Fruit fly (Drosophila melanogaster): ENCODE results near the gene pkm.

Gene pkm

DNA sequence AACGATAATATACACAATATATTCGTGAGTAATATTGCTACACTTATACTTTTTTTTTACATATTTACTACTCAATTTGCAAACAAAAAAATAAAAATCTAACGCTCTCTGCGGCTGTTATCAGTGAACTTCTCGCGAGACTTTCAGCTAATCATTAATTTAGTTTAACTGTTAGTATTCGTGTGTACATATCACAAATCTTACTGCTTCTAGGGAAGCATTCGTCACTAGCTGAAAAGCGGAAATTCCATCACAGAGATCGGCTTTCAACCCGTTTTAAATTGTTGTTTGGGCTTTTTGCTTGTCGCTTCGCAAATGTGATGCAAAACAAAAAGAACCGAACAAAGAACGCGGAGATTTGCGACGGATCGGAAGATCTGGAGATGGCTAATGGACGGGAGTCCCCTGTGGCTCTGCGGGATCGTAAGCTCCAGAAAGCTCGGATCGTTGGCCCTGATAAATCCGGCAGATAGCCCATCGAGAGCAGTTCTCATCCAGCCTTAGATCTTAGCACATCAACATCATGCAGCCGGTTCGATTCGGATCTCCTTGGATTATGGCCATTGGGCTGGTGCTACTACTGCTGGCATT lies 22.4 kb downstream of the pkm start, which contains the start of gene PGRP-SA:
PGRP-SA (plus strand) TSS at position 194 of the 591 bp plus-strand sequence.
- TF ChIP-seq rn (GFP tag; IDR thresholded peaks at IDR 0.05) (no peak), Pif1A (GFP tag; optimal IDR thresholded peaks at IDR 0.05) (no peak), CG4496 (GFP tag; IDR thresholded peaks at IDR 0.05) (0 out of 3 replicates have a peak, but pooled peaks have one; percentile 12)

DNA sequence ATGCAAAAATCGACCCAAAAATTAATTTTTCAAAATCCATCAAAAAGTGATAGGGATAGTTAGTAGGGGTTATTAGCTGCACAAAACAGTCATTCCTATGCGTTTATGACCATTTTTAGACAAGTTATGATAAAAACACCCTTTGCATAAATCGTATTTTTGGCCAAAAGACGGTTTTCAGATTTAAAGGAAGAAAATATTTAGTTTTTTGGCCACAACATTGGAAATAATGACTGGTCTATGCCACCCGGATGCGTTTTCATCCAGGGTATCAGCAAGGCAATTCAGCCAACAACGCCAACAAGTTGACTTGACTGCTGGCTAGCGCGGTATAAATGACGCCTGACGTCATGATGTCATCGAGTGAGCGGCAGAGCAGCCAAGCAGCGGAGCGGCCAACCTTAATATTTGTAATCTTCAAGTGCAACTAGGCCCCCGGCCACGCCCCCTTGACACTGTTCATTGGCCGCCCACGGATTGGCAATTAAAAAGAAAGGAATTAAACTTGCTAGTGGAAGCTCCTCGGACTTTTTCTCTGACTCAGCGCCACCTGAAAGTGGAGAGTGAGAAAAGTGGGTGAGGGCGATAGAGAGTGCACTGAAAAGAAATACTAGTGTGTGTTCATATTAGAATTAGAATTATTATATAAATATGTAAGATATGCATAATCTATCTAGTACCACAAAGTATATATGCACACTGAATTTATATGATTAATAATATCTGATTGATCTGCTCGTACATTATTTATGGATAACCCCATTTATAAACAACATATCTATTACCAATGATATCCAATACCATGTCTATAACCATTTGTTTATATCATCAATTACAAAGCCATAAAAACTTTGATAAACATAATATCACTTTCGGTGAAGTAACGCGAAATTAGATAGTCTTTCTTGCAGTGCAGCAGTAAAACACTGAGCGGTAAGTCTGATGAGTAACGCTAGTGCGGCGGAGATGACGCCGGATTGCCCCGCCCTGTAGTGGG lies 23.9 kb downstream of the pkm start:
- TF ChIP-seq CG17806 (tag; optimal IDR thresholded peaks at IDR 0.05) (peak; percentile 80), D1 (tag; optimal IDR thresholded peaks at IDR 0.05) (no peak), rn (GFP tag; IDR thresholded peaks at IDR 0.05) (peak; percentile 49; the same call in 1 of the 2 replicates), CG4496 (GFP tag; IDR thresholded peaks at IDR 0.05) (peak; percentile 56; the same call in 2 of the 3 replicates), CG15710 (tag; optimal IDR thresholded peaks at IDR 0.05) (peak; percentile 88), CG9948 (tag; optimal IDR thresholded peaks at IDR 0.05) (peak; percentile 83), CG13204 (GFP tag; optimal IDR thresholded peaks at IDR 0.05) (peak; percentile 50), gl (tag; optimal IDR thresholded peaks at IDR 0.05) (peak; percentile 47), CG10348 (GFP tag; IDR thresholded peaks at IDR 0.05) (peak; percentile 43; the same call in 1 of the 2 replicates), CG8159 (tag; optimal IDR thresholded peaks at IDR 0.05) (peak; percentile 90), CG34367 (tag; optimal IDR thresholded peaks at IDR 0.05) (peak; percentile 73), Pif1B (GFP tag; optimal IDR thresholded peaks at IDR 0.05) (peak; percentile 53), CG32121 (GFP tag; IDR thresholded peaks at IDR 0.05) (peak; percentile 72), CG14655 (GFP tag; optimal IDR thresholded peaks at IDR 0.05) (peak; percentile 87), CG8301 (tag; optimal IDR thresholded peaks at IDR 0.05) (peak; percentile 80), Snoo (tag; optimal IDR thresholded peaks at IDR 0.05) (peak; percentile 74), fd96Ca (GFP tag; IDR thresholded peaks at IDR 0.05) (peak; percentile 22; the same call in 1 of the 3 replicates), Ets98B (GFP tag; IDR thresholded peaks at IDR 0.05) (peak; percentile 41), Pif1A (GFP tag; optimal IDR thresholded peaks at IDR 0.05) (peak; percentile 54), CG12605 (GFP tag; IDR thresholded peaks at IDR 0.05) (peak; percentile 36), EcR (GFP tag; optimal IDR thresholded peaks at IDR 0.05) (peak; percentile 34)

DNA sequence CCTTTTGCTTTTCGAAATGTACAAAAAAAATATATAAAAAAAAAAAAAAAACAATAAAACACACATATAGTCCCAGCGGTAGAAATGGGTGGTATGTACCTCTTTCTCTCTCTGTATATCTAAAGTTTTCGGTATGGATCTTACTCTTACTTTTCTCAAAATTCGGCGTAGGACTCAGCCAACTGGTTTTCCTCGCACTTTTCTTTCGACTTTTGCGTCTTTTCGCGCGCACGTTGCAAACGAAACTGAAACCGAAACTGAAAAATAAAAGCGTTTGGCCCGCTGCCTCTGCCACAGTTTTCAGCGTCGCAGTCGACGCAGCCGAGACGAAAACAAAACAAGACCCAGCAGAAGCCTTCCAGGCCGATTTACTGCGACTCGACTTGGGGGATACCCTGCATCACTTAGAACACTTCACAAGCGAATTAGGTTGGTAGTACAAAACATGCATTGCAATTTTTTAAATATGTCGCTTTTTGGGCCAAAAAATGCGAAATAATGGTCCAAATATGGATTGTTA lies 25.5 kb downstream of the pkm start, which contains the start of gene CG1572:
CG1572 (minus strand) TSS at position 266 of the 520 bp plus-strand sequence.
- TF ChIP-seq CG10348 (GFP tag; IDR thresholded peaks at IDR 0.05) (no peak), Ets98B (GFP tag; IDR thresholded peaks at IDR 0.05) (peak; percentile 59), gl (tag; optimal IDR thresholded peaks at IDR 0.05) (no peak), D1 (tag; optimal IDR thresholded peaks at IDR 0.05) (no peak), CG17806 (tag; optimal IDR thresholded peaks at IDR 0.05) (no peak), Pif1A (GFP tag; optimal IDR thresholded peaks at IDR 0.05) (peak; percentile 11), CG8301 (tag; optimal IDR thresholded peaks at IDR 0.05) (no peak), CG12605 (GFP tag; IDR thresholded peaks at IDR 0.05) (0 out of 2 replicates have a peak, but pooled peaks have one; percentile 19), CG13204 (GFP tag; optimal IDR thresholded peaks at IDR 0.05) (peak; percentile 29), CG32121 (GFP tag; IDR thresholded peaks at IDR 0.05) (0 out of 2 replicates have a peak, but pooled peaks have one; percentile 48), CG14655 (GFP tag; optimal IDR thresholded peaks at IDR 0.05) (peak; percentile 18), CG15710 (tag; optimal IDR thresholded peaks at IDR 0.05) (no peak), rn (GFP tag; IDR thresholded peaks at IDR 0.05) (no peak), Pif1B (GFP tag; optimal IDR thresholded peaks at IDR 0.05) (peak; percentile 34), CG4496 (GFP tag; IDR thresholded peaks at IDR 0.05) (peak; percentile 30; the same call in 1 of the 3 replicates), Snoo (tag; optimal IDR thresholded peaks at IDR 0.05) (peak; percentile 28)

DNA sequence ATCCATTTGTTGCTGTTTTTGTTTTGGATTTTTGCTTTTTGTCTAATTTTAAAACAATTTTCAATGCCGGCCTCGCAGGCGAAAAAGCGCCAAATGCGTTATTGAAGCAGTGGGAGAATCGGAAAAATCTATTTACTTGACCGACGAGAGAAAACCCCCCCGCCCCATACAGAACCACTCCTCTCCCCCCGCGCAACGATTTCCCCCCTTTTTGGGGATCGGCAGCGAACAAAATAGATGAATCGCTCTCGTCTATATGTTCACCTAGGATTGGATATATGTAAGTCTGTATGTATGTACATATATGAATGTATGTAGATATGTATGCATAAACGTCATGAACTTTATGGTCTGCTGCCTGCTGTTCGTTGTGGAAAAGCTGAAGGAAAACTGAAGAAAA lies 27.2 kb downstream of the pkm start:
- TF ChIP-seq Snoo (tag; optimal IDR thresholded peaks at IDR 0.05): no peak

DNA sequence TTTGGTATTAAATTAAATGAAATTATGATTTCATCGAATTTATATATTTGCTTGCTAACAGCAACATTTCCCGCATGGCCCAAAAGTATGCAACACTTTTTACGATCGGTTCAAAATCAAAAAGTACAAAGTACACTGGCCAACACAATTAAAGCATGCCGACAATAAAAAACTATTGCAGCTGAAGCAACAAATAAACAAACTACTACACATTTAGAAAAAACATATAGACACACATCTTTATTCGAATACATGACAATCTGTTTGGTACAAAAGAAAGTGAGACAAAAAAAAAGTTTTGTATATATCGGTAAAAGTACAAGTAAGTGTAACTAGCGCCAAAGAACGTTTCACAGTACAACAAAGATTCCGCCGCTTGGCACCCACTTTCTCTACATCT lies 28.9 kb downstream of the pkm start:
- TF ChIP-seq CG15710 (tag; optimal IDR thresholded peaks at IDR 0.05) (no peak), CG8159 (tag; optimal IDR thresholded peaks at IDR 0.05) (no peak), CG13204 (GFP tag; optimal IDR thresholded peaks at IDR 0.05) (no peak), CG9948 (tag; optimal IDR thresholded peaks at IDR 0.05) (no peak), Pif1B (GFP tag; optimal IDR thresholded peaks at IDR 0.05) (no peak), CG10348 (GFP tag; IDR thresholded peaks at IDR 0.05) (no peak), CG32121 (GFP tag; IDR thresholded peaks at IDR 0.05) (no peak), CG12605 (GFP tag; IDR thresholded peaks at IDR 0.05) (peak; percentile 12; the same call in 1 of the 2 replicates), gl (tag; optimal IDR thresholded peaks at IDR 0.05) (no peak), Pif1A (GFP tag; optimal IDR thresholded peaks at IDR 0.05) (peak; percentile 18), D1 (tag; optimal IDR thresholded peaks at IDR 0.05) (no peak), CG8301 (tag; optimal IDR thresholded peaks at IDR 0.05) (peak; percentile 15), fd96Ca (GFP tag; IDR thresholded peaks at IDR 0.05) (no peak), EcR (GFP tag; optimal IDR thresholded peaks at IDR 0.05) (no peak), CG17806 (tag; optimal IDR thresholded peaks at IDR 0.05) (no peak), Ets98B (GFP tag; IDR thresholded peaks at IDR 0.05) (0 out of 2 replicates have a peak, but pooled peaks have one; percentile 39), rn (GFP tag; IDR thresholded peaks at IDR 0.05) (no peak), CG34367 (tag; optimal IDR thresholded peaks at IDR 0.05) (no peak), CG4496 (GFP tag; IDR thresholded peaks at IDR 0.05) (no peak; the same call in 2 of the 3 replicates), Snoo (tag; optimal IDR thresholded peaks at IDR 0.05) (peak; percentile 14), CG14655 (GFP tag; optimal IDR thresholded peaks at IDR 0.05) (peak; percentile 16)

Measured in whole organism, pupa.